Fruit fly (Drosophila melanogaster): Measurements from ENCODE around the gene Ser.

Ser gene

dm6 chr3R:27130551-27131161 is 63.4 kb downstream of the Ser start:
- TF ChIP-seq EcR (GFP tag; optimal IDR thresholded peaks at IDR 0.05) = no peak
- no peak for TF ChIP-seq Dll (optimal IDR thresholded peaks at IDR 0.05)
- no peak for TF ChIP-seq pan (optimal IDR thresholded peaks at IDR 0.05)
- no peak for TF ChIP-seq usp (GFP tag; optimal IDR thresholded peaks at IDR 0.05)
- TF ChIP-seq psq (optimal IDR thresholded peaks at IDR 0.05) = no peak
- TF ChIP-seq CG8478 (optimal IDR thresholded peaks at IDR 0.05) = no peak

dm6 chr3R:27129580-27130385 is 64.3 kb downstream of the Ser start:
- no peak for TF ChIP-seq Dll (optimal IDR thresholded peaks at IDR 0.05)
- no peak for TF ChIP-seq CG8478 (optimal IDR thresholded peaks at IDR 0.05)
- no peak for TF ChIP-seq usp (GFP tag; optimal IDR thresholded peaks at IDR 0.05)
- no peak for TF ChIP-seq EcR (GFP tag; optimal IDR thresholded peaks at IDR 0.05)
- TF ChIP-seq psq (optimal IDR thresholded peaks at IDR 0.05) = no peak
- TF ChIP-seq pan (optimal IDR thresholded peaks at IDR 0.05) = no peak

- TF ChIP-seq usp (GFP tag; optimal IDR thresholded peaks at IDR 0.05) (no peak), CG8478 (optimal IDR thresholded peaks at IDR 0.05) (no peak), Dll (optimal IDR thresholded peaks at IDR 0.05) (no peak), pan (optimal IDR thresholded peaks at IDR 0.05) (no peak), EcR (GFP tag; optimal IDR thresholded peaks at IDR 0.05) (no peak), psq (optimal IDR thresholded peaks at IDR 0.05) (no peak)
These were observed 65.3 kb downstream of the Ser start for dm6 chr3R:27128723-27129122.

- TF ChIP-seq pan (optimal IDR thresholded peaks at IDR 0.05) (no peak), psq (optimal IDR thresholded peaks at IDR 0.05) (no peak), CG8478 (optimal IDR thresholded peaks at IDR 0.05) (no peak), usp (GFP tag; optimal IDR thresholded peaks at IDR 0.05) (no peak), EcR (GFP tag; optimal IDR thresholded peaks at IDR 0.05) (no peak), Dll (optimal IDR thresholded peaks at IDR 0.05) (no peak)
These were observed 69.5 kb downstream of the Ser start, which contains the start of gene CG6059 for dm6 chr3R:27124588-27124987. Gene CG6059 (minus strand): TSS chr3R:27124688.
